Worm (Caenorhabditis elegans): ENCODE measurements around the gene F54C8.6.

The F54C8.6 gene

ce11 chrIII:9454730-9455129 lies 5.0 kb upstream of the F54C8.6 start:
- TF ChIP-seq blmp-1 (tag; optimal IDR thresholded peaks at IDR 0.05; ENCODE audit: insufficient read depth) = peak; percentile 58
- no peak for TF ChIP-seq skn-1 (tag; optimal IDR thresholded peaks at IDR 0.05)
- no peak for TF ChIP-seq ztf-4 (tag; optimal IDR thresholded peaks at IDR 0.05)
- no peak for TF ChIP-seq nhr-10 (tag; optimal IDR thresholded peaks at IDR 0.05)
- TF ChIP-seq mdl-1 (tag; optimal IDR thresholded peaks at IDR 0.05) = no peak
- no peak for TF ChIP-seq sem-4 (tag; optimal IDR thresholded peaks at IDR 0.05)
- TF ChIP-seq nhr-21 (tag; optimal IDR thresholded peaks at IDR 0.05) = no peak
- no peak for TF ChIP-seq R02D3.7 (tag; optimal IDR thresholded peaks at IDR 0.05)
- no peak for TF ChIP-seq nhr-11 (tag; optimal IDR thresholded peaks at IDR 0.05)
- no peak for TF ChIP-seq mab-5 (tag; optimal IDR thresholded peaks at IDR 0.05)
- TF ChIP-seq unc-55 (GFP tag; optimal IDR thresholded peaks at IDR 0.05) = peak; percentile 30
- no peak for TF ChIP-seq C34F6.9 (tag; optimal IDR thresholded peaks at IDR 0.05)
- TF ChIP-seq lsy-2 (tag; optimal IDR thresholded peaks at IDR 0.05) = no peak
- no peak for TF ChIP-seq lin-39 (tag; optimal IDR thresholded peaks at IDR 0.05)

ce11 chrIII:9453962-9454361 lies 4.2 kb upstream of the F54C8.6 start, which contains the start of gene F54C8.7:
Gene F54C8.7 (minus strand): TSS chrIII:9454062.
- TF ChIP-seq sem-4 (tag; optimal IDR thresholded peaks at IDR 0.05) (no peak), unc-39 (tag; optimal IDR thresholded peaks at IDR 0.05) (no peak), mdl-1 (tag; optimal IDR thresholded peaks at IDR 0.05) (no peak), zag-1 (tag; optimal IDR thresholded peaks at IDR 0.05) (no peak), unc-62 (GFP tag; optimal IDR thresholded peaks at IDR 0.05) (no peak), sma-9 (GFP tag; optimal IDR thresholded peaks at IDR 0.05) (no peak), sma-9 (tag; optimal IDR thresholded peaks at IDR 0.05) (no peak), ceh-16 (tag; optimal IDR thresholded peaks at IDR 0.05) (no peak), lin-39 (tag; optimal IDR thresholded peaks at IDR 0.05) (no peak), nhr-25 (tag; optimal IDR thresholded peaks at IDR 0.05) (no peak), aly-2 (tag; optimal IDR thresholded peaks at IDR 0.05) (no peak), nhr-10 (tag; optimal IDR thresholded peaks at IDR 0.05) (no peak), lsy-2 (tag; optimal IDR thresholded peaks at IDR 0.05) (no peak), ztf-4 (tag; optimal IDR thresholded peaks at IDR 0.05) (no peak), nhr-129 (tag; optimal IDR thresholded peaks at IDR 0.05) (no peak), nhr-23 (tag; optimal IDR thresholded peaks at IDR 0.05) (no peak), snpc-4 (tag; optimal IDR thresholded peaks at IDR 0.05) (no peak), crh-2 (tag; optimal IDR thresholded peaks at IDR 0.05) (no peak), egl-27 (tag; optimal IDR thresholded peaks at IDR 0.05) (no peak), peb-1 (tag; optimal IDR thresholded peaks at IDR 0.05) (no peak)

- TF ChIP-seq C34F6.9 (tag; optimal IDR thresholded peaks at IDR 0.05) (peak; percentile 65), lsy-2 (tag; optimal IDR thresholded peaks at IDR 0.05) (peak in 1 of 2 experiments; percentile 18), ZK546.5 (tag; optimal IDR thresholded peaks at IDR 0.05) (no peak), nhr-129 (tag; optimal IDR thresholded peaks at IDR 0.05) (peak; percentile 42), aly-2 (tag; optimal IDR thresholded peaks at IDR 0.05) (no peak)
Observed at ce11 chrIII:9450933-9451332, 1.2 kb upstream of the F54C8.6 start.

- TF ChIP-seq ztf-4 (tag; optimal IDR thresholded peaks at IDR 0.05) (peak; percentile 63), ceh-16 (tag; optimal IDR thresholded peaks at IDR 0.05) (peak; percentile 39), aly-2 (tag; optimal IDR thresholded peaks at IDR 0.05) (no peak), blmp-1 (tag; optimal IDR thresholded peaks at IDR 0.05; ENCODE audit: insufficient read depth) (peak; percentile 27), mdl-1 (tag; optimal IDR thresholded peaks at IDR 0.05) (peak; percentile 28 to 46), sma-3 (GFP tag; optimal IDR thresholded peaks at IDR 0.05) (peak; percentile 78), nhr-6 (tag; optimal IDR thresholded peaks at IDR 0.05) (peak; percentile 41), dmd-4 (tag; optimal IDR thresholded peaks at IDR 0.05) (no peak), lsy-2 (tag; optimal IDR thresholded peaks at IDR 0.05) (peak; percentile 70 to 93), snpc-4 (tag; optimal IDR thresholded peaks at IDR 0.05) (peak; percentile 79), lin-11 (tag; optimal IDR thresholded peaks at IDR 0.05) (peak; percentile 90), mbf-1 (tag; optimal IDR thresholded peaks at IDR 0.05) (no peak), nhr-21 (tag; optimal IDR thresholded peaks at IDR 0.05) (peak; percentile 74), ama-1 (optimal IDR thresholded peaks at IDR 0.05) (peak; percentile 65), nhr-77 (tag; optimal IDR thresholded peaks at IDR 0.05) (no peak), fos-1 (tag; optimal IDR thresholded peaks at IDR 0.05) (peak; percentile 57), ztf-11 (tag; optimal IDR thresholded peaks at IDR 0.05) (no peak), lin-13 (GFP tag; optimal IDR thresholded peaks at IDR 0.05) (peak; percentile 90), mab-5 (tag; optimal IDR thresholded peaks at IDR 0.05) (peak; percentile 77), unc-55 (GFP tag; optimal IDR thresholded peaks at IDR 0.05) (peak; percentile 97), gmeb-1 (tag; optimal IDR thresholded peaks at IDR 0.05) (peak; percentile 92), Y55F3AM.14 (GFP tag; optimal IDR thresholded peaks at IDR 0.05) (peak; percentile 7), C34F6.9 (tag; optimal IDR thresholded peaks at IDR 0.05) (peak; percentile 74), F13H6.1 (tag; optimal IDR thresholded peaks at IDR 0.05) (peak; percentile 83), nhr-25 (tag; optimal IDR thresholded peaks at IDR 0.05) (peak; percentile 68), skn-1 (tag; optimal IDR thresholded peaks at IDR 0.05) (no peak), ZK546.5 (tag; optimal IDR thresholded peaks at IDR 0.05) (peak; percentile 58), zag-1 (tag; optimal IDR thresholded peaks at IDR 0.05) (peak; percentile 74), crh-2 (tag; optimal IDR thresholded peaks at IDR 0.05) (peak; percentile 93), sma-9 (GFP tag; optimal IDR thresholded peaks at IDR 0.05) (peak; percentile 81), sma-9 (tag; optimal IDR thresholded peaks at IDR 0.05) (no peak), sem-4 (tag; optimal IDR thresholded peaks at IDR 0.05) (peak; percentile 42), unc-39 (tag; optimal IDR thresholded peaks at IDR 0.05) (no peak), unc-62 (GFP tag; optimal IDR thresholded peaks at IDR 0.05) (no peak), nhr-129 (tag; optimal IDR thresholded peaks at IDR 0.05) (peak; percentile 92)
Observed at ce11 chrIII:9443417-9444027, 6.2 kb downstream of the F54C8.6 start, which contains the start of gene pir-2. Gene pir-2 (minus strand): TSS chrIII:9443634.
